Fruit fly (Drosophila melanogaster): ENCODE results near the gene Sgp.

dm6 chr2L:8532790-8533189 lies 13.3 kb downstream of the Sgp start:
- no peak for TF ChIP-seq psq (optimal IDR thresholded peaks at IDR 0.05)
- no peak for TF ChIP-seq ttk (optimal IDR thresholded peaks at IDR 0.05)

Data from Kc167 (cell line).